Fruit fly (Drosophila melanogaster): ENCODE measurements around the gene CG11983.

The CG11983 gene

DNA sequence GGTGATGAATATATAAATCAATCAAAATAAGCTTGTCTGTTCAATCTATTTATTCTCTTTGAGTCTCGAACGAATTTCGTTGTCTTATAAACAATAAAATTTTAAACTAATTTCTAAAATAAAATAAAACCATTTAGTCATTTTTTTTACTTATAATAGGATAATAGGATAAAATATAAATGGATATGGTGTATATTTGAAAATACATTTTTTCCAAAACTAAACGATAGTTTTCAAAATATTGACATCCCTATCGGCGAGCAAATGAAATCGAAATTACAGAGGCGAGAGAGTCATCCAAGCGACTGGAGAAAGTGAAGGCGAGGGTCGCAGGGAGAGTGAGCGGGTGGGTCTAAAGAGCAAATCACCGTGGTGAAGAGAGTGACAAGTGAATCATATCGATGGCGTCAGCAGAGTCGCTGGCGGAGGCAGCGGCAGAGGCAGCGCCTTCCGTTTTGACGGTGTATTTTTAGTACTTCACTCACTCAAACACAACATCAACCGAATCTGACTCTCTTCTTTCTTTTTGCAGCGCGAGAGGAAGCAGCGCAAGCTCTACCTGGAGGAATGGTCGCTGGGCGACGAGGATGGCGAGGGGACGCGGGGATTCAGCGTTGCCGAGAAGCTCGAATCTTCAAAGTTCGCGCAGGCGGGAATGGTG lies 49.4 kb downstream of the CG11983 start (continued):
- TF ChIP-seq Hr39 (optimal IDR thresholded peaks at IDR 0.05) (no peak), amos (GFP tag; IDR thresholded peaks at IDR 0.05; ENCODE audit: partially characterized antibody) (no peak), Lim3 (GFP tag; IDR thresholded peaks at IDR 0.05) (no peak), TFAM (GFP tag; optimal IDR thresholded peaks at IDR 0.05) (peak; percentile 60), yki (optimal IDR thresholded peaks at IDR 0.05) (peak; percentile 91), grau (tag; optimal IDR thresholded peaks at IDR 0.05) (peak; percentile 99), CG4282 (GFP tag; optimal IDR thresholded peaks at IDR 0.05) (no peak), Myb (GFP tag; optimal IDR thresholded peaks at IDR 0.05) (peak; percentile 47), ewg (GFP tag; optimal IDR thresholded peaks at IDR 0.05) (peak; percentile 81), Mad (GFP tag; optimal IDR thresholded peaks at IDR 0.05) (peak; percentile 72), dysf (GFP tag; IDR thresholded peaks at IDR 0.05) (no peak), CG8388 (GFP tag; optimal IDR thresholded peaks at IDR 0.05) (peak; percentile 98), CG3163 (GFP tag; optimal IDR thresholded peaks at IDR 0.05) (peak; percentile 96), CG15011 (GFP tag; optimal IDR thresholded peaks at IDR 0.05) (peak; percentile 97), cad (GFP tag; optimal IDR thresholded peaks at IDR 0.05) (no peak), grn (GFP tag; optimal IDR thresholded peaks at IDR 0.05) (no peak), CG15073 (GFP tag; optimal IDR thresholded peaks at IDR 0.05) (no peak), CG7963 (GFP tag; IDR thresholded peaks at IDR 0.05; ENCODE audit: partially characterized antibody) (no peak), hb (GFP tag; IDR thresholded peaks at IDR 0.05; ENCODE audit: partially characterized antibody) (no peak), CG7556 (GFP tag; optimal IDR thresholded peaks at IDR 0.05) (peak; percentile 100), ap (GFP tag; IDR thresholded peaks at IDR 0.05) (no peak), gce (GFP tag; IDR thresholded peaks at IDR 0.05) (no peak), Dref (GFP tag; IDR thresholded peaks at IDR 0.05) (no peak), gro (GFP tag; optimal IDR thresholded peaks at IDR 0.05) (peak; percentile 26), CG8281 (tag; optimal IDR thresholded peaks at IDR 0.05) (peak; percentile 89), toy (GFP tag; IDR thresholded peaks at IDR 0.05) (no peak), CG16815 (GFP tag; optimal IDR thresholded peaks at IDR 0.05) (peak; percentile 94), Fer1 (GFP tag; optimal IDR thresholded peaks at IDR 0.05) (peak; percentile 99), Antp (GFP tag; optimal IDR thresholded peaks at IDR 0.05) (peak; percentile 41), tin (GFP tag; optimal IDR thresholded peaks at IDR 0.05) (peak; percentile 92), vvl (GFP tag; IDR thresholded peaks at IDR 0.05) (no peak), CG6654 (GFP tag; optimal IDR thresholded peaks at IDR 0.05) (peak; percentile 84), schlank (tag; optimal IDR thresholded peaks at IDR 0.05) (peak; percentile 86), Dip3 (GFP tag; optimal IDR thresholded peaks at IDR 0.05) (peak; percentile 58), Meics (GFP tag; optimal IDR thresholded peaks at IDR 0.05) (peak; percentile 99), vfl (GFP tag; optimal IDR thresholded peaks at IDR 0.05) (peak; percentile 66), CG15514 (GFP tag; optimal IDR thresholded peaks at IDR 0.05) (peak; percentile 89), eyg (GFP tag; optimal IDR thresholded peaks at IDR 0.05) (no peak), jigr1 (GFP tag; IDR thresholded peaks at IDR 0.05) (no peak), p53 (GFP tag; optimal IDR thresholded peaks at IDR 0.05) (peak; percentile 20), Sox102F (GFP tag; optimal IDR thresholded peaks at IDR 0.05) (peak; percentile 99), Rfx (GFP tag; IDR thresholded peaks at IDR 0.05) (no peak), lola (GFP tag; optimal IDR thresholded peaks at IDR 0.05) (peak in 1 of 3 experiments; percentile 99), CG4617 (GFP tag; optimal IDR thresholded peaks at IDR 0.05; ENCODE audit: borderline replicate concordance) (peak; percentile 52), dmrt99B (tag; optimal IDR thresholded peaks at IDR 0.05) (peak; percentile 98), Bdp1 (GFP tag; optimal IDR thresholded peaks at IDR 0.05) (peak; percentile 61), CG17385 (GFP tag; optimal IDR thresholded peaks at IDR 0.05) (peak; percentile 95), CHES-1-like (GFP tag; optimal IDR thresholded peaks at IDR 0.05) (peak; percentile 61), CG14710 (tag; optimal IDR thresholded peaks at IDR 0.05) (peak; percentile 98), CG18764 (GFP tag; optimal IDR thresholded peaks at IDR 0.05) (peak; percentile 93), Sry-δ (GFP tag; optimal IDR thresholded peaks at IDR 0.05) (peak; percentile 66)

Data from whole organism, embryonic.